Worm (Caenorhabditis elegans) whole organism, young adult: ENCODE results near the gene T25B9.9.

Source experiments
- B0261.1 ChIP-seq: sonication (generic microtip); optimal IDR thresholded peaks from 2 replicates; lab custom pipeline; 2016; ENCODE audit warnings: mild to moderate bottlenecking, missing genetic modification characterization, moderate library complexity, missing compliant biosample characterization
- C17E4.6 ChIP-seq: fragments of 200-800 bp; sonication (Bioruptor generic); IDR thresholded peaks from 2 replicates; pipeline ENCODE4 v1.3.6; 2022; ENCODE audit warnings: missing genetic modification reagents, missing genetic modification characterization, missing compliant biosample characterization
- F10E7.11 ChIP-seq: sonication (generic microtip); optimal IDR thresholded peaks from 2 replicates; lab custom pipeline; 2017; ENCODE audit warnings: mild to moderate bottlenecking, missing genetic modification characterization, moderate library complexity, missing compliant biosample characterization
- F23B12.7 ChIP-seq: sonication (generic microtip); optimal IDR thresholded peaks from 2 replicates; lab custom pipeline; 2017; ENCODE audit warnings: missing genetic modification characterization, mild to moderate bottlenecking, missing compliant biosample characterization, antibody characterized with exemption, moderate library complexity; ENCODE audit not compliant: insufficient read depth
- F49E8.2 ChIP-seq: sonication (generic microtip); optimal IDR thresholded peaks from 3 replicates; lab custom pipeline; 2017; ENCODE audit warnings: missing genetic modification characterization, mild to moderate bottlenecking, missing compliant biosample characterization, antibody characterized with exemption, moderate library complexity; ENCODE audit not compliant: insufficient read depth
- F57A8.1 ChIP-seq: fragments of 200-800 bp; sonication (Bioruptor generic); optimal IDR thresholded peaks from 2 replicates; lab custom pipeline; 2018; ENCODE audit warnings: mild to moderate bottlenecking, missing genetic modification characterization, moderate library complexity, missing compliant biosample characterization
- K12H6.12 ChIP-seq: fragments of 200-800 bp; sonication (Bioruptor generic); optimal IDR thresholded peaks from 2 replicates; lab custom pipeline; 2018; ENCODE audit warnings: mild to moderate bottlenecking, missing genetic modification characterization, missing compliant biosample characterization
- Y67H2A.10 ChIP-seq: fragments of 200-800 bp; sonication (Bioruptor generic); conservative IDR thresholded peaks from 2 replicates; pipeline ENCODE4 v1.3.6; 2022; ENCODE audit warnings: missing genetic modification reagents, missing genetic modification characterization, missing compliant biosample characterization
- ZK185.1 ChIP-seq: sonication (generic microtip); optimal IDR thresholded peaks from 2 replicates; lab custom pipeline; 2016; ENCODE audit warnings: mild to moderate bottlenecking, missing genetic modification characterization, missing compliant biosample characterization; ENCODE audit not compliant: poor library complexity, severe bottlenecking
- athp-1 ChIP-seq: sonication (generic microtip); optimal IDR thresholded peaks from 2 replicates; lab custom pipeline; 2017; ENCODE audit warnings: mild to moderate bottlenecking, missing genetic modification characterization, missing compliant biosample characterization
- attf-3 ChIP-seq: fragments of 200-800 bp; sonication (Bioruptor generic); conservative IDR thresholded peaks from 2 replicates; pipeline ENCODE4 v1.3.6; 2022; ENCODE audit warnings: missing genetic modification reagents, missing genetic modification characterization, missing compliant biosample characterization
- bed-1 ChIP-seq: fragments of 200-800 bp; sonication (Bioruptor generic); IDR thresholded peaks from 2 replicates; pipeline ENCODE4 v1.3.6; 2022; ENCODE audit warnings: missing genetic modification reagents, missing genetic modification characterization, missing compliant biosample characterization
- bed-2 ChIP-seq: fragments of 200-800 bp; sonication (Bioruptor generic); IDR thresholded peaks from 2 replicates; pipeline ENCODE4 v1.3.6; 2022; ENCODE audit warnings: missing genetic modification reagents, missing genetic modification characterization, missing compliant biosample characterization
- ceh-27 ChIP-seq: fragments of 200-800 bp; sonication (Bioruptor generic); optimal IDR thresholded peaks from 2 replicates; lab custom pipeline; 2018; ENCODE audit warnings: mild to moderate bottlenecking, missing genetic modification characterization, moderate library complexity, missing compliant biosample characterization
- ceh-79 ChIP-seq: sonication (generic microtip); optimal IDR thresholded peaks from 2 replicates; lab custom pipeline; 2017; ENCODE audit warnings: mild to moderate bottlenecking, missing genetic modification characterization, missing compliant biosample characterization
- chd-7 ChIP-seq: sonication (generic microtip); optimal IDR thresholded peaks from 2 replicates; lab custom pipeline; 2016; ENCODE audit warnings: mild to moderate bottlenecking, missing genetic modification characterization, moderate library complexity, missing compliant biosample characterization
- ekl-4 ChIP-seq: fragments of 200-800 bp; sonication (Bioruptor generic); IDR thresholded peaks from 2 replicates; pipeline ENCODE4 v1.3.6; 2022; ENCODE audit warnings: missing genetic modification reagents, missing genetic modification characterization, missing compliant biosample characterization
- hlh-12 ChIP-seq: sonication (generic microtip); optimal IDR thresholded peaks from 2 replicates; lab custom pipeline; 2016; ENCODE audit warnings: missing genetic modification characterization, missing compliant biosample characterization
- hmg-1.2 ChIP-seq: fragments of 200-800 bp; sonication (Bioruptor generic); IDR thresholded peaks from 2 replicates; pipeline ENCODE4 v1.3.6; 2022; ENCODE audit warnings: missing genetic modification reagents, missing genetic modification characterization, missing compliant biosample characterization
- hmg-20 ChIP-seq: fragments of 200-800 bp; sonication (Bioruptor generic); IDR thresholded peaks from 2 replicates; pipeline ENCODE4 v1.3.6; 2022; ENCODE audit warnings: missing genetic modification reagents, missing genetic modification characterization, missing compliant biosample characterization
- hsf-1 ChIP-seq: fragments of 200-800 bp; sonication (Bioruptor generic); IDR thresholded peaks from 2 replicates; pipeline ENCODE4 v1.3.6; 2022; ENCODE audit warnings: missing genetic modification reagents, missing genetic modification characterization, missing compliant biosample characterization
- let-526 ChIP-seq: fragments of 200-800 bp; sonication (Bioruptor generic); IDR thresholded peaks from 2 replicates; pipeline ENCODE4 v1.3.6; 2022; ENCODE audit warnings: missing genetic modification reagents, missing genetic modification characterization, missing compliant biosample characterization
- lin-54 ChIP-seq: fragments of 200-800 bp; sonication (Bioruptor generic); optimal IDR thresholded peaks from 2 replicates; lab custom pipeline; 2018; ENCODE audit warnings: mild to moderate bottlenecking, missing genetic modification characterization, missing compliant biosample characterization
- lsl-1 ChIP-seq: fragments of 200-800 bp; sonication (Bioruptor generic); optimal IDR thresholded peaks from 2 replicates; lab custom pipeline; 2018; ENCODE audit warnings: mild to moderate bottlenecking, missing genetic modification characterization, moderate library complexity, missing compliant biosample characterization
- madf-6 ChIP-seq: fragments of 200-800 bp; sonication (Bioruptor generic); IDR thresholded peaks from 2 replicates; pipeline ENCODE4 v1.3.6; 2022; ENCODE audit warnings: missing genetic modification reagents, missing genetic modification characterization, missing compliant biosample characterization
- nfya-2 ChIP-seq: fragments of 200-800 bp; sonication (Bioruptor generic); IDR thresholded peaks from 2 replicates; pipeline ENCODE4 v1.3.6; 2022; ENCODE audit warnings: missing genetic modification reagents, missing genetic modification characterization, missing compliant biosample characterization
- nfyb-1 ChIP-seq: fragments of 200-800 bp; sonication (Bioruptor generic); IDR thresholded peaks from 2 replicates; pipeline ENCODE4 v1.3.6; 2022; ENCODE audit warnings: missing genetic modification reagents, missing genetic modification characterization, missing compliant biosample characterization
- nhr-120 ChIP-seq: fragments of 200-800 bp; sonication (Bioruptor generic); IDR thresholded peaks from 2 replicates; pipeline ENCODE4 v1.3.6; 2022; ENCODE audit warnings: missing genetic modification characterization, missing compliant biosample characterization
- nhr-27 ChIP-seq: fragments of 200-800 bp; sonication (Bioruptor generic); optimal IDR thresholded peaks from 2 replicates; lab custom pipeline; 2018; ENCODE audit warnings: mild to moderate bottlenecking, missing genetic modification characterization, moderate library complexity, missing compliant biosample characterization
- nhr-90 ChIP-seq: sonication (generic microtip); optimal IDR thresholded peaks from 2 replicates; lab custom pipeline; 2016; ENCODE audit warnings: missing genotype, mild to moderate bottlenecking, missing genetic modification characterization, missing compliant biosample characterization
- rcor-1 ChIP-seq: fragments of 200-800 bp; sonication (Bioruptor generic); IDR thresholded peaks from 2 replicates; pipeline ENCODE4 v1.3.6; 2022; ENCODE audit warnings: missing genetic modification reagents, missing genetic modification characterization, missing compliant biosample characterization
- rec-8 ChIP-seq, 2 experiments: sonication (generic microtip); optimal IDR thresholded peaks; 2 replicates each; lab custom pipeline; 2016; ENCODE audit warnings: mild to moderate bottlenecking in 2 of 2, missing genetic modification characterization in 2 of 2, missing genetic modification reagents in 2 of 2, missing genotype in 2 of 2, missing biosample characterization in 1 of 2, missing compliant biosample characterization in 1 of 2, moderate library complexity in 1 of 2
- snpc-1.1 ChIP-seq: sonication (generic microtip); optimal IDR thresholded peaks from 2 replicates; lab custom pipeline; 2017; ENCODE audit warnings: missing genetic modification characterization, mild to moderate bottlenecking, missing compliant biosample characterization, antibody characterized with exemption, moderate library complexity, missing genotype, missing genetic modification reagents; ENCODE audit not compliant: insufficient read depth
- tbx-9 ChIP-seq: sonication (generic microtip); optimal IDR thresholded peaks from 2 replicates; lab custom pipeline; 2016; ENCODE audit warnings: borderline replicate concordance, missing genetic modification characterization, inconsistent platforms, missing compliant biosample characterization
- tlf-1 ChIP-seq: fragments of 200-800 bp; sonication (Bioruptor generic); optimal IDR thresholded peaks from 2 replicates; lab custom pipeline; 2018; ENCODE audit warnings: mild to moderate bottlenecking, missing genetic modification characterization, missing compliant biosample characterization
- unc-130 ChIP-seq: sonication (generic microtip); optimal IDR thresholded peaks from 2 replicates; lab custom pipeline; 2016; ENCODE audit warnings: missing genetic modification reagents, missing genetic modification characterization, missing compliant biosample characterization
- ztf-22 ChIP-seq: fragments of 200-800 bp; sonication (Bioruptor generic); optimal IDR thresholded peaks from 2 replicates; lab custom pipeline; 2018; ENCODE audit warnings: mild to moderate bottlenecking, missing genetic modification characterization, moderate library complexity, missing compliant biosample characterization
- ztf-26 ChIP-seq: sonication (generic microtip); optimal IDR thresholded peaks from 2 replicates; lab custom pipeline; 2017; ENCODE audit warnings: missing genetic modification characterization, missing compliant biosample characterization

T25B9.9 gene

DNA sequence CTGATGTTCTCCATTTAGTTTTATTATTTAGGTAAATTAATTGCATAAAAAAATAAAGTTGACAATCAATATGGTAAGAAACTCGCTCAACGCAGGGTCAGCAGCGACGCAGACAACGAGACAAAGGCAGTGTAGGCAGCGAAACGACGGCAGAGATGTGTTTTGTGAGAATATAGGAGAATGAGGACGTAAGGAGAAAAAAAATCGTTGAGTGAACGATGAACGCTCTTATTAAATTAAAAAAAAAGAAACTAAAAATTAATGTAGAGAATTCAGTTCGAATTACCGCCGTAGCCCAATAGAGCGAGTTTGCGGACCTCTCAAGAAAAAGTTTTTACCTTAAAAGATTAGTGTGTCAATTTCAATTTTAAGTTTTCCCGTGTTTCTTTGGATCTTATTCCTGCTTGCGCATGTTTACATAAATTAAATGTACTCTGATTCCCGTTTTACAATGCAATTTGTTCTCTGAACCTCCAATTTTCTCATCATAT, 1.3 kb upstream of the T25B9.9 start, which contains the start of gene T25B9.8:
TSS of gene T25B9.8 (minus strand) at position 51 of the 491 bp plus-strand sequence.
- TF ChIP-seq ekl-4 (GFP tag; lab: Robert Waterston, UW) (no peak), F57A8.1 (GFP tag; lab: Kevin White, UChicago) (no peak), hmg-1.2 (GFP tag; lab: Robert Waterston, UW) (peak; percentile 65; the same call in 1 of the 2 replicates), ztf-22 (GFP tag; lab: Kevin White, UChicago) (no peak)

DNA sequence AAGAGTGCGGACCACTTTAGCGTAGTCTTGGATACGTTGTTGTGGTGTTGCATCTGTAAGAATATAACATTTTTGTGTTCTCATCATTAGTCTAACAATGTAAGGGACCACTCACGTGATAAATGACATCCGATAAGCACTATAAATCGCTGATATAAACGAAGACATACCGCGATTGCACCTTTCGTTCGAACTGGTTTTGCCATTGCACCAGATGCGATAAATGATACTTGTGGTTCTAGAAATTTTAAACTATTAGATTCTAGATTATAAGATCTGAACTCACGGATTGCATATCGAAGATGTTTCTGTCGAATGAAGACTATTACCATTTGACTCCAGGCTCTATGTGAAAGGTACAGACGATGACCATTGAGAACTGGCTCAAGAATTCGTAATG, 1.8 kb downstream of the T25B9.9 start:
- TF ChIP-seq nfya-2 (GFP tag; lab: Robert Waterston, UW) (no peak), ztf-26 (tag; lab: Kevin White, UChicago) (no peak), tbx-9 (tag; lab: Kevin White, UChicago) (no peak)

DNA sequence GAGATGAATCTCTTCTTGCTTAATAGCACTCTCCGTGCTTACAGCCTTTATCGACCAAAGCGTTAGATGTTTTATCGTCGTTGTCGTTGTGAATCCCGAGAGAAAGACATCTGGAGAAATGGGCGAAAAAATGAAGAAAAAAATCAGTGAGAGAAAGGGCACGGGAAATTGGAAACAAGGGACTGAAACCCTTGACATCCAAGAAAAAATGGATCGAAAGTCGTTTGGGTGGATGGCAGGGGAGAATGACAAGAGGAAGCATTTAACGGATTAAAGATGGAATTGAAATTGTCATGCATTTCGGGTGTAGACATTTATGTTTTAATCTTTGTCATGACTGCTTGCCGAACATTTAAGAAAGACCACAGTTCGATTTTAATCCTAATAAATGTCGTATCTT, 4.4 kb downstream of the T25B9.9 start, which contains the start of gene inpp-1:
TSS of gene inpp-1 (minus strand) at position 101 of the 400 bp plus-strand sequence.
- no peak for TF ChIP-seq F10E7.11

DNA sequence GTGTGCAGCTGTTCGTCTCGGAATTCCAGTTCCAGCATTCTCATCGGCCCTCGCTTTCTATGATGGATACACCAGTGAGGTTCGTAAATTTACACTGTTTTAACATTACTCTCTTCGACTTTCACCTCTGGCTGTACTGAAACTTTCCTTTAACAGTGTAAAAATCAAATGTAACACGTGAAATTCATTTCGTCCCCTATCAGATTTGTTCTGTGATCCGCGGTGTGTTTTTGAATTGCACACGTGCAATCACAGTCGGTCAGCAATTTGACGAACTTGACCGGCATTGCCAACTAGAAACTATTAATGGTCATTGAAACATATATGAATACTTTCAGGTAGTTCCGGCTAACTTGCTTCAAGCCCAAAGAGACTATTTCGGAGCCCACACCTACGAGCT, 7.6 kb downstream of the T25B9.9 start:
- TF ChIP-seq F49E8.2 (no peak), nfyb-1 (GFP tag; lab: Robert Waterston, UW) (no peak), rec-8 (tag; optimal IDR thresholded peaks at IDR 0.05; lab: Kevin White, UChicago) (no peak), F57A8.1 (GFP tag; lab: Kevin White, UChicago) (peak; percentile 27), Y67H2A.10 (GFP tag; lab: Robert Waterston, UW) (no peak), tlf-1 (no peak), attf-3 (GFP tag; lab: Robert Waterston, UW) (no peak), let-526 (no peak), madf-6 (GFP tag; lab: Robert Waterston, UW) (peak; percentile 10; the same call in 1 of the 2 replicates)
- TF ChIP-seq, all 124 proteins: peak for 2

DNA sequence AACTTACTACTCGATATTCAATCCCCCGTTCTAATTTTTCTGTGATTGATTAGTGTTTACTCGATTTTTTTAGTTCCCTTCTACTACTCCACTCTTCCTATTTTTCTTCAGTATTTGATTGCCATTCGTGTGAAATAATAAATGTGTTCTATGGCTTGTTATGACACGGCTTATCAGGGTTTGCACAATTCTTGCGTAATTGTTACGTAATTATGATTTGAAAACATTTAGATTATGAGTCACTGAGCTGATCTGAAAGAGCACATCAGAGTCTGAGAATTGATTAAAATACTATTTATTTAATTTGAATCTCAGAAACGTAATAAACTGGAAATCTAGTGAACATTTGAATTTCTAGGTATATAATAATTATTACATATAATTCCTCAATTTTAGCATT, 8.1 kb downstream of the T25B9.9 start:
- TF ChIP-seq chd-7 (tag; lab: Kevin White, UChicago) (no peak), lsl-1 (GFP tag; lab: Kevin White, UChicago) (no peak), bed-1 (GFP tag; lab: Robert Waterston, UW) (no peak), nfya-2 (GFP tag; lab: Robert Waterston, UW) (no peak), let-526 (no peak), C17E4.6 (GFP tag; lab: Robert Waterston, UW) (no peak), hlh-12 (tag; lab: Kevin White, UChicago) (no peak), hmg-20 (GFP tag; lab: Robert Waterston, UW) (no peak), athp-1 (tag; lab: Kevin White, UChicago) (no peak), nhr-120 (no peak), B0261.1 (no peak), ekl-4 (GFP tag; lab: Robert Waterston, UW) (no peak), snpc-1.1 (tag; lab: Kevin White, UChicago) (no peak), nhr-27 (tag; lab: Kevin White, UChicago) (no peak)
- TF ChIP-seq, all 124 proteins: peak for 0

DNA sequence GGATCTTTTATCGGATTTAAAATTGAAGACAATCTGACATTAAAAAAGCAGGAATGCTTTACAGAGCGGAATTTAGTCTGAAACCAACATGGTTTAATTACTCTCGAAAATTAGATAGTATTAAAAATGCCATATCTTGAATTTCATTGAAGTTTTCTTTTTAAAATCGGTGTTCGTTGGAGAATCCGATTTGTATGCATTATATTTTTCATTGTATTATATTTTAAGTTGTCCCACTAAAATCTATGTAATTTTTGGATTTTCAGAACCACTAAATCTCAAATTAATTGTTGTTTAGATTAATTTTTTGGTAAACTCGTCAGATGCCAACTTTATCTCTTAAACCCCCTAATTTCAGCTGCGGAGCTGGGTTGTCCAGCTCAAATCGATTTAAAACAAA, 9.1 kb downstream of the T25B9.9 start:
- TF ChIP-seq unc-130 (GFP tag; lab: Kevin White, UChicago) (no peak), lin-54 (GFP tag; lab: Kevin White, UChicago) (no peak), nhr-90 (no peak), bed-2 (GFP tag; lab: Robert Waterston, UW) (no peak), attf-3 (GFP tag; lab: Robert Waterston, UW) (no peak), snpc-1.1 (tag; lab: Kevin White, UChicago) (no peak), ceh-79 (no peak), ceh-27 (no peak), ZK185.1 (tag; lab: Kevin White, UChicago) (peak; percentile 6), madf-6 (GFP tag; lab: Robert Waterston, UW) (no peak), nfyb-1 (GFP tag; lab: Robert Waterston, UW) (peak; percentile 21; the same call in 1 of the 2 replicates), K12H6.12 (no peak), hsf-1 (no peak), rcor-1 (GFP tag; lab: Robert Waterston, UW) (no peak), rec-8 (tag; optimal IDR thresholded peaks at IDR 0.05; lab: Kevin White, UChicago) (no peak), F23B12.7 (tag; lab: Kevin White, UChicago) (no peak), athp-1 (tag; lab: Kevin White, UChicago) (no peak), ztf-26 (tag; lab: Kevin White, UChicago) (peak; percentile 11)
